Fruit fly (Drosophila melanogaster) whole organism, embryonic: ENCODE results near the gene mats.

Source experiments
- CG10147 ChIP-seq: fragments of 200-800 bp; sonication (Bioruptor generic); optimal IDR thresholded peaks from 2 replicates; lab custom pipeline; 2019; ENCODE audit warnings: missing biosample characterization, mild to moderate bottlenecking, missing genetic modification characterization, moderate library complexity
- CG10959 ChIP-seq: fragments of 200-800 bp; sonication (Bioruptor generic); IDR thresholded peaks from 2 replicates; pipeline ENCODE4 v1.3.6; 2022; ENCODE audit warnings: missing biosample characterization, missing genetic modification characterization
- CG10979 ChIP-seq: fragments of 200-800 bp; sonication (Bioruptor generic); optimal IDR thresholded peaks from 2 replicates; lab custom pipeline; 2018; ENCODE audit warnings: missing biosample characterization, mild to moderate bottlenecking, missing genetic modification characterization, moderate library complexity
- CG11560 ChIP-seq: fragments of 200-800 bp; sonication (Bioruptor generic); IDR thresholded peaks from 3 replicates; pipeline ENCODE4 v1.3.6; 2022; ENCODE audit warnings: missing biosample characterization, missing genetic modification characterization
- CG12236 ChIP-seq: fragments of 200-800 bp; sonication (Bioruptor generic); optimal IDR thresholded peaks from 2 replicates; lab custom pipeline; 2016; ENCODE audit warnings: missing biosample characterization, missing genetic modification characterization
- CG14050 ChIP-seq: fragments of 200-800 bp; sonication (Bioruptor generic); IDR thresholded peaks from 3 replicates; pipeline ENCODE4 v1.3.6; 2022; ENCODE audit warnings: missing biosample characterization, missing genetic modification characterization
- CG14965 ChIP-seq: fragments of 200-800 bp; sonication (Bioruptor generic); optimal IDR thresholded peaks from 2 replicates; lab custom pipeline; 2016; ENCODE audit warnings: missing biosample characterization, missing genetic modification characterization, borderline replicate concordance
- CG16815 ChIP-seq: fragments of 200-800 bp; sonication (Bioruptor generic); optimal IDR thresholded peaks from 3 replicates; lab custom pipeline; 2017; ENCODE audit warnings: missing biosample characterization, mild to moderate bottlenecking, missing genetic modification characterization
- CG17802 ChIP-seq: fragments of 200-800 bp; sonication (Bioruptor generic); optimal IDR thresholded peaks from 2 replicates; lab custom pipeline; 2018; ENCODE audit warnings: missing biosample characterization, mild to moderate bottlenecking, missing genetic modification characterization, moderate library complexity
- CG18599 ChIP-seq: fragments of 200-800 bp; sonication (Bioruptor generic); optimal IDR thresholded peaks from 3 replicates; lab custom pipeline; 2017; ENCODE audit warnings: missing biosample characterization, missing genetic modification characterization, mild to moderate bottlenecking, moderate library complexity, missing genetic modification reagents
- CG2129 ChIP-seq: fragments of 200-800 bp; sonication (Bioruptor generic); IDR thresholded peaks from 2 replicates; pipeline ENCODE4 v1.3.6; 2022; ENCODE audit warnings: missing biosample characterization, missing genetic modification characterization; ENCODE audit not compliant: partially characterized antibody
- CG2875 ChIP-seq: fragments of 200-800 bp; sonication (Bioruptor generic); optimal IDR thresholded peaks from 2 replicates; lab custom pipeline; 2017; ENCODE audit warnings: missing biosample characterization, mild to moderate bottlenecking, missing genetic modification characterization, missing genetic modification reagents
- CG31388 ChIP-seq: fragments of 200-800 bp; sonication (Bioruptor generic); optimal IDR thresholded peaks from 2 replicates; lab custom pipeline; 2016; ENCODE audit warnings: missing biosample characterization, missing genetic modification characterization
- CG3163 ChIP-seq: fragments of 200-800 bp; sonication (Bioruptor generic); optimal IDR thresholded peaks from 3 replicates; lab custom pipeline; 2016; ENCODE audit warnings: missing biosample characterization, missing genetic modification characterization
- CG4730 ChIP-seq: fragments of 200-800 bp; sonication (Bioruptor generic); IDR thresholded peaks from 2 replicates; pipeline ENCODE4 v1.3.6; 2022; ENCODE audit warnings: missing biosample characterization, missing genetic modification characterization
- CG4820 ChIP-seq: fragments of 200-800 bp; sonication (Bioruptor generic); optimal IDR thresholded peaks from 3 replicates; lab custom pipeline; 2016; ENCODE audit warnings: missing biosample characterization, missing genetic modification characterization
- CG6765 ChIP-seq: fragments of 200-800 bp; sonication (Bioruptor generic); optimal IDR thresholded peaks from 3 replicates; lab custom pipeline; 2017; ENCODE audit warnings: missing biosample characterization, mild to moderate bottlenecking, missing genetic modification characterization
- CG7271 ChIP-seq: fragments of 200-800 bp; sonication (Bioruptor generic); optimal IDR thresholded peaks from 2 replicates; lab custom pipeline; 2018; ENCODE audit warnings: missing biosample characterization, mild to moderate bottlenecking, missing genetic modification characterization, moderate library complexity
- CG7372 ChIP-seq: fragments of 200-800 bp; sonication (Bioruptor generic); IDR thresholded peaks from 2 replicates; pipeline ENCODE4 v1.3.6; 2022; ENCODE audit warnings: missing biosample characterization, missing genetic modification characterization
- CG9797 ChIP-seq: fragments of 200-800 bp; sonication (Bioruptor generic); optimal IDR thresholded peaks from 3 replicates; lab custom pipeline; 2018; ENCODE audit warnings: missing biosample characterization, mild to moderate bottlenecking, missing genetic modification characterization
- CG9876 ChIP-seq: fragments of 200-800 bp; sonication (Bioruptor generic); optimal IDR thresholded peaks from 2 replicates; lab custom pipeline; 2016; ENCODE audit warnings: missing biosample characterization, missing genetic modification characterization
- Dll ChIP-seq: fragments of 200-800 bp; sonication (Bioruptor generic); IDR thresholded peaks from 4 replicates; pipeline ENCODE4 v1.3.6; 2022; ENCODE audit warnings: missing biosample characterization, missing genetic modification characterization; ENCODE audit not compliant: partially characterized antibody
- Hsf ChIP-seq: fragments of 200-800 bp; sonication (Bioruptor generic); optimal IDR thresholded peaks from 3 replicates; lab custom pipeline; 2016; ENCODE audit warnings: missing biosample characterization, missing genetic modification characterization
- Meics ChIP-seq: fragments of 200-800 bp; sonication (Bioruptor generic); optimal IDR thresholded peaks from 2 replicates; lab custom pipeline; 2017; ENCODE audit warnings: missing biosample characterization, mild to moderate bottlenecking, missing genetic modification characterization
- Ravus ChIP-seq: fragments of 200-800 bp; sonication (Bioruptor generic); IDR thresholded peaks from 2 replicates; pipeline ENCODE4 v1.3.6; 2022; ENCODE audit warnings: missing biosample characterization, missing genetic modification characterization
- Rfx ChIP-seq: fragments of 200-800 bp; sonication (Bioruptor generic); IDR thresholded peaks from 2 replicates; pipeline ENCODE4 v1.3.6; 2022; ENCODE audit warnings: missing biosample characterization, missing genetic modification characterization
- al ChIP-seq: fragments of 200-800 bp; sonication (Bioruptor generic); IDR thresholded peaks from 2 replicates; pipeline ENCODE4 v1.3.6; 2022; ENCODE audit warnings: missing biosample characterization, missing genetic modification characterization
- dati ChIP-seq: fragments of 200-800 bp; sonication (Bioruptor generic); IDR thresholded peaks from 2 replicates; pipeline ENCODE4 v1.3.6; 2022; ENCODE audit warnings: missing biosample characterization, missing genetic modification characterization
- dmrt11E ChIP-seq: fragments of 200-800 bp; sonication (Bioruptor generic); optimal IDR thresholded peaks from 3 replicates; lab custom pipeline; 2018; ENCODE audit warnings: missing biosample characterization, mild to moderate bottlenecking, missing genetic modification characterization, moderate library complexity
- eyg ChIP-seq: fragments of 200-800 bp; sonication (Bioruptor generic); optimal IDR thresholded peaks from 3 replicates; lab custom pipeline; 2016; ENCODE audit warnings: missing biosample characterization, missing genetic modification characterization
- fd64A ChIP-seq: fragments of 200-800 bp; sonication (Bioruptor generic); optimal IDR thresholded peaks from 3 replicates; lab custom pipeline; 2018; ENCODE audit warnings: missing biosample characterization, mild to moderate bottlenecking, missing genetic modification characterization
- fd96Cb ChIP-seq: fragments of 200-800 bp; sonication (Bioruptor generic); optimal IDR thresholded peaks from 2 replicates; lab custom pipeline; 2018; ENCODE audit warnings: missing biosample characterization, mild to moderate bottlenecking, missing genetic modification characterization, moderate library complexity
- ftz-f1 ChIP-seq: fragments of 200-800 bp; sonication (Bioruptor generic); optimal IDR thresholded peaks from 2 replicates; lab custom pipeline; 2016; ENCODE audit warnings: missing biosample characterization, missing genetic modification characterization
- gcm2 ChIP-seq: fragments of 200-800 bp; sonication (Bioruptor generic); optimal IDR thresholded peaks from 2 replicates; lab custom pipeline; 2016; ENCODE audit warnings: missing biosample characterization, missing genetic modification characterization
- h ChIP-seq: fragments of >200 bp; optimal IDR thresholded peaks from 2 replicates; lab custom pipeline; 2017
- insv ChIP-seq, 2 experiments: fragments of 200-800 bp; sonication (Bioruptor generic); optimal IDR thresholded peaks; 3 replicates each; lab custom pipeline; 2016 to 2018; ENCODE audit warnings: missing biosample characterization in 2 of 2, missing genetic modification characterization in 2 of 2
- kay ChIP-seq: fragments of 200-800 bp; sonication (Bioruptor generic); optimal IDR thresholded peaks from 2 replicates; lab custom pipeline; 2016; ENCODE audit warnings: missing biosample characterization, missing genetic modification characterization
- klu ChIP-seq: fragments of 200-800 bp; sonication (Bioruptor generic); IDR thresholded peaks from 2 replicates; pipeline ENCODE4 v1.3.6; 2022; ENCODE audit warnings: missing biosample characterization, missing genetic modification characterization
- mam ChIP-seq: fragments of 200-800 bp; sonication (Bioruptor generic); optimal IDR thresholded peaks from 3 replicates; lab custom pipeline; 2016; ENCODE audit warnings: missing biosample characterization, missing genetic modification characterization
- oc ChIP-seq: fragments of 200-800 bp; sonication (Bioruptor generic); optimal IDR thresholded peaks from 2 replicates; lab custom pipeline; 2018; ENCODE audit warnings: missing biosample characterization, mild to moderate bottlenecking, missing genetic modification characterization, moderate library complexity
- otp ChIP-seq: fragments of 200-800 bp; sonication (Bioruptor generic); IDR thresholded peaks from 3 replicates; pipeline ENCODE4, ENCODE4 v1.3.6; 2022; ENCODE audit warnings: missing biosample characterization, missing genetic modification characterization
- peb ChIP-seq: fragments of 200-800 bp; sonication (Bioruptor generic); IDR thresholded peaks from 2 replicates; pipeline ENCODE4 v1.3.6; 2022; ENCODE audit warnings: missing biosample characterization, missing genetic modification characterization
- rib ChIP-seq: fragments of 200-800 bp; sonication (Bioruptor generic); IDR thresholded peaks from 2 replicates; pipeline ENCODE4 v1.3.6; 2022; ENCODE audit warnings: missing biosample characterization, missing genetic modification characterization
- schlank ChIP-seq: fragments of 200-800 bp; sonication (Bioruptor generic); optimal IDR thresholded peaks from 2 replicates; lab custom pipeline; 2018; ENCODE audit warnings: missing biosample characterization, mild to moderate bottlenecking, missing genetic modification characterization
- seq ChIP-seq: fragments of 200-800 bp; sonication (Bioruptor generic); IDR thresholded peaks from 2 replicates; pipeline ENCODE4 v1.3.6; 2022; ENCODE audit warnings: missing biosample characterization, missing genetic modification characterization
- sob ChIP-seq: fragments of 200-800 bp; sonication (Bioruptor generic); IDR thresholded peaks from 2 replicates; pipeline ENCODE4 v1.3.6; 2022; ENCODE audit warnings: missing biosample characterization, missing genetic modification characterization
- sqz ChIP-seq: fragments of 200-800 bp; sonication (Bioruptor generic); optimal IDR thresholded peaks from 3 replicates; lab custom pipeline; 2018; ENCODE audit warnings: missing biosample characterization, mild to moderate bottlenecking, missing genetic modification characterization
- ssp ChIP-seq: fragments of 200-800 bp; sonication (Bioruptor generic); IDR thresholded peaks from 2 replicates; pipeline ENCODE4 v1.3.6; 2022; ENCODE audit warnings: missing biosample characterization, missing genetic modification characterization
- trem ChIP-seq: fragments of 200-800 bp; optimal IDR thresholded peaks from 3 replicates; lab custom pipeline; 2019; ENCODE audit warnings: missing biosample characterization, mild to moderate bottlenecking, missing genetic modification characterization, moderate library complexity
- tup ChIP-seq: fragments of 200-800 bp; sonication (Bioruptor generic); optimal IDR thresholded peaks from 2 replicates; lab custom pipeline; 2016; ENCODE audit warnings: missing biosample characterization, mild to moderate bottlenecking, missing genetic modification characterization, moderate library complexity
- zfh1 ChIP-seq: fragments of 200-800 bp; sonication (Bioruptor generic); IDR thresholded peaks from 3 replicates; pipeline ENCODE4 v1.3.6; 2022; ENCODE audit warnings: missing biosample characterization, missing genetic modification characterization

Gene mats

DNA sequence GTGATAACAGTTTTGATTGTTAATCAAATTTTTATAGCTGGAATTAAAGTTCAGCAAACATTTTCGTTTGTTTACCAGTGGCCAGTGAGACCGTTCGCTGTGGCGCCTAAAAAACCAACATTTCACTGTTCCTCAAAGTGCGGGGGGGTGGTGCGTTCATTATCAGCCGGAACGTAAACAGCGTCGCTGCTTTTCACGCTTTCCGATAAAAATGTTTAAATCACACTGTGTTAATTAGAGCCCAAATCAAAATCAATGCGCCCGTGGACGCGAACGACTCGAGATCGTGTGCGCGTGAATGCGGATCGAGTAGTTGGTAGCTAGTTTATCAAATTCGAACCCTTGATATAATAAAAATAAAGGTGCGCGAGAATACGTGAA is 26.9 kb downstream of the mats start, which contains the start of gene CG34376 (continued):
- TF ChIP-seq Meics, result peak; percentile 55
- peak; percentile 79 for TF ChIP-seq CG9797 (GFP tag; lab: Kevin White, UChicago)
- peak; percentile 23 for TF ChIP-seq CG9876
- no peak for TF ChIP-seq CG7271 (tag; lab: Kevin White, UChicago)
- no peak for TF ChIP-seq CG17802 (tag; lab: Kevin White, UChicago)
- TF ChIP-seq CG18599 (GFP tag; lab: Kevin White, UChicago), result peak; percentile 49
- 0 out of 4 replicates have a peak, but pooled peaks have one; percentile 46 for TF ChIP-seq Dll
- TF ChIP-seq CG4730 (GFP tag; lab: Robert Waterston, UW), result peak; percentile 58; the same call in 1 of the 2 replicates
- TF ChIP-seq CG2875 (GFP tag; lab: Kevin White, UChicago), result peak; percentile 6
- TF ChIP-seq CG12236 (GFP tag; lab: Kevin White, UChicago), result no peak
- TF ChIP-seq zfh1, result peak; percentile 71
- no peak for TF ChIP-seq ftz-f1 (GFP tag; lab: Kevin White, UChicago)
- peak; percentile 2 for TF ChIP-seq CG10979 (tag; lab: Kevin White, UChicago)
- TF ChIP-seq CG10959 (GFP tag; lab: Robert Waterston, UW), result no peak
- TF ChIP-seq CG14050 (GFP tag; lab: Robert Waterston, UW), result peak; percentile 59; the same call in 1 of the 3 replicates
- TF ChIP-seq CG3163 (GFP tag; lab: Kevin White, UChicago), result no peak
- no peak for TF ChIP-seq peb (GFP tag; lab: Robert Waterston, UW)
- peak; percentile 37 for TF ChIP-seq schlank (tag; lab: Kevin White, UChicago)
- TF ChIP-seq sqz (GFP tag; lab: Kevin White, UChicago), result peak; percentile 42
- TF ChIP-seq CG4820 (GFP tag; lab: Kevin White, UChicago), result no peak
- TF ChIP-seq trem, result peak; percentile 57
- TF ChIP-seq CG2129 (GFP tag; lab: Robert Waterston, UW), result no peak
- TF ChIP-seq fd96Cb (tag; lab: Kevin White, UChicago), result no peak
- TF ChIP-seq h (lab: Kevin White, UChicago), result no peak
- peak in 1 of 2 experiments; percentile 39 for TF ChIP-seq insv (GFP tag; optimal IDR thresholded peaks at IDR 0.05; lab: Kevin White, UChicago)
- no peak for TF ChIP-seq fd64A
- TF ChIP-seq Hsf, result no peak
- no peak for TF ChIP-seq kay (GFP tag; lab: Kevin White, UChicago)
- peak; percentile 34; the same call in 1 of the 2 replicates for TF ChIP-seq klu
- TF ChIP-seq oc (tag; lab: Kevin White, UChicago), result peak; percentile 21
- peak; percentile 58 for TF ChIP-seq ssp (GFP tag; lab: Robert Waterston, UW)
- TF ChIP-seq eyg (GFP tag; lab: Kevin White, UChicago), result no peak
- no peak for TF ChIP-seq CG31388 (GFP tag; lab: Kevin White, UChicago)
- peak; percentile 10 for TF ChIP-seq mam (GFP tag; lab: Kevin White, UChicago)
- peak; percentile 62 for TF ChIP-seq Rfx (GFP tag; lab: Robert Waterston, UW)
- TF ChIP-seq dati (GFP tag; lab: Robert Waterston, UW), result 0 out of 2 replicates have a peak, but pooled peaks have one; percentile 29
- no peak; the same call in 1 of the 2 replicates for TF ChIP-seq al (GFP tag; lab: Robert Waterston, UW)
- no peak for TF ChIP-seq gcm2 (GFP tag; lab: Kevin White, UChicago)
- no peak; the same call in 1 of the 2 replicates for TF ChIP-seq seq (GFP tag; lab: Robert Waterston, UW)
- TF ChIP-seq rib (GFP tag; lab: Robert Waterston, UW), result no peak
- TF ChIP-seq otp (GFP tag; lab: Robert Waterston, UW), result peak; percentile 78; the same call in 2 of the 3 replicates
- no peak for TF ChIP-seq dmrt11E (tag; lab: Kevin White, UChicago)
- peak; percentile 17; the same call in 1 of the 3 replicates for TF ChIP-seq CG11560 (tag; lab: Robert Waterston, UW)
- peak; percentile 28 for TF ChIP-seq CG6765 (GFP tag; lab: Kevin White, UChicago)
- TF ChIP-seq CG14965 (GFP tag; lab: Kevin White, UChicago), result no peak
- TF ChIP-seq Ravus (GFP tag; lab: Robert Waterston, UW), result no peak
- peak; percentile 31 for TF ChIP-seq sob
- TF ChIP-seq CG16815 (GFP tag; lab: Kevin White, UChicago), result no peak
- TF ChIP-seq tup (GFP tag; lab: Kevin White, UChicago), result no peak
- peak; percentile 13; the same call in 1 of the 2 replicates for TF ChIP-seq CG7372
- TF ChIP-seq CG10147 (GFP tag; lab: Kevin White, UChicago), result peak; percentile 0
